Worm (Caenorhabditis elegans): ENCODE data around the gene srd-36.

- TF ChIP-seq ceh-13 (GFP tag; optimal IDR thresholded peaks at IDR 0.05) (no peak), ceh-36 (tag; optimal IDR thresholded peaks at IDR 0.05) (no peak)
Measured at ce11 chrX:13251354-13251843, 43.2 kb downstream of the srd-36 start.
